Worm (Caenorhabditis elegans): ENCODE results near the gene F56C3.3.

DNA sequence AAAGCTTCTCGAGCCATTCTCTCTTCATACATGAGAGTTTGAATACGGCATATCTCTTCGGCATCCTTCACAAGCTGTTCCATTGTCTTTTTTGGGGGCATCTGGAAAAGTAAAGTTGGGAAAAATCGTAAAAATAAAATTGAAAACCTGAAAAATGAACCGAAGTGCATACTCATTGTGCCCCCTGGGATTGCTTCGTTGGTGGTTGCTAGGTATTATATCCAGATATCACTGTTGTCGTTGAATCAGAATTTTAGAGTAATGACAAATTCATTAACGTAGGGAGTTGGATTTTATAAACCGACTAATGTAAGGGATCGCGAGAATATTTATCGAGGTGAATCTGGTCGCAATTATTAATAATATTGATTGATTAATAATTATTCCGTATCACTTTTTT is 23.4 kb upstream of the F56C3.3 start, which contains the start of gene F56C3.10:
- no peak for TF ChIP-seq W03F9.2 (tag; optimal IDR thresholded peaks at IDR 0.05)
- no peak for TF ChIP-seq dao-5 (tag; optimal IDR thresholded peaks at IDR 0.05)
